Worm (Caenorhabditis elegans): ENCODE results near the gene Y56A3A.7.

- TF ChIP-seq dao-5 (tag; optimal IDR thresholded peaks at IDR 0.05): no peak
- no peak for TF ChIP-seq him-1 (tag; optimal IDR thresholded peaks at IDR 0.05)
These were observed 10.9 kb downstream of the Y56A3A.7 start for ce11 chrIII:11935948-11936280.
